Worm (Caenorhabditis elegans): ENCODE results near the gene K12H6.8.

ce11 chrII:2846552-2846951, 18.9 kb downstream of the K12H6.8 start:
- TF ChIP-seq skn-1 (tag; optimal IDR thresholded peaks at IDR 0.05) (no peak), pqm-1 (tag; optimal IDR thresholded peaks at IDR 0.05) (no peak), daf-12 (tag; optimal IDR thresholded peaks at IDR 0.05) (no peak), mdl-1 (tag; optimal IDR thresholded peaks at IDR 0.05) (no peak), spr-1 (tag; optimal IDR thresholded peaks at IDR 0.05) (no peak), nhr-76 (tag; optimal IDR thresholded peaks at IDR 0.05) (no peak), unc-39 (tag; optimal IDR thresholded peaks at IDR 0.05) (no peak), jun-1 (tag; optimal IDR thresholded peaks at IDR 0.05) (no peak), lin-13 (GFP tag; optimal IDR thresholded peaks at IDR 0.05) (no peak), hif-1 (tag; optimal IDR thresholded peaks at IDR 0.05) (no peak)

Data from whole organism, L4 larva.